Worm (Caenorhabditis elegans) whole organism, L1 larva: Measurements from ENCODE around the gene B0281.3.
"Not testable (repeated sequence)": the region's sequence is repeated elsewhere in the genome, so short reads cannot be mapped to it uniquely, and the experiment has no call there.

ENCODE experiments used
- nhr-77 ChIP-seq: fragments of 150-350 bp; optimal IDR thresholded peaks from 2 replicates; lab custom pipeline; 2014; ENCODE audit warnings: missing biosample characterization, missing genetic modification characterization
- pqm-1 ChIP-seq: sonication (generic microtip); optimal IDR thresholded peaks from 3 replicates; lab custom pipeline; 2017; ENCODE audit warnings: missing biosample characterization, missing genetic modification characterization
- snpc-4 ChIP-seq: fragments of 150-350 bp; optimal IDR thresholded peaks from 2 replicates; lab custom pipeline; 2014; ENCODE audit warnings: missing biosample characterization, missing genetic modification characterization

DNA sequence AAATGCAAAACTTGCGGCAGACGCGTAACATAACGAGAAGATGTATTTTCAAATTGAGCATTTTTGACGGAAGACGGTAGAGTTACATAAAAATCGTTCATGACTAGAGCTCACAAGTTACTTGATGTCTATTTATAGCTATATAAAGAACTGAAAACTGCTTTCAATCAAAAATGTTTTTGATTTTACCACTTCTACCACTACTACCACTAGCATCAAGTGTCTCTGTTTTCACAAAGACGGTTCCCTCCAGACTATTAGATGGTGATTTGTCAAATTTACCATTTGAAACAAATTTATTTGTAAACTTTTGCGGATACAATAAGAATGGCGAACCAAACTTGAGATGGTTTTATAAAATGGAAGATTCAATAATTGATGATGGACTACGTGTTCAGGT lies 24.2 kb upstream of the B0281.3 start, which contains the start of gene K09F6.9:
- TF ChIP-seq pqm-1; snpc-4 (tag; lab: Kevin White, UChicago); nhr-77 (tag; lab: Kevin White, UChicago): not testable (repeated sequence)
